Worm (Caenorhabditis elegans): ENCODE data around the gene F35G12.12.

DNA sequence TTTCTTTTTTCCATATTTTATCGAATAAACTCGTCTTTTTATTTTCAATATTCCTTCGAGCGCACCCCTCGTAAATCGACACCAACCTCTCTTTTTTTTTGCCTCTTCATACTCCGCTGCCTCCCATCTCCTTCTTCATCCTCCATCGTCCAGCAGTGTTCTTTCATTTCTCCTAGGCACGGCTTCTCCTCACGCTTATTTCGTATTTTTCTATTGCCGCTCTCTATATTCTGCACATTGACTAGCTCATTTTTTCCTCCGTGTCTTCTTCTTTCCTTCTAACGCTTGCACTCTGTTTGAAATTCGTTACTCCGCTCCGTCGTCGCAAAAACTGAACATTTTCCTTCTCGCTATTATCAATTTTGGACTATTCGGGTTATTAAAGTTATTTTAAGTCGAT is 26.2 kb upstream of the F35G12.12 start:
- TF ChIP-seq unc-130 (tag; optimal IDR thresholded peaks at IDR 0.05) (no peak), lir-3 (tag; optimal IDR thresholded peaks at IDR 0.05; ENCODE audit: poor library complexity) (no peak), zip-4 (GFP tag; optimal IDR thresholded peaks at IDR 0.05) (no peak), fos-1 (tag; optimal IDR thresholded peaks at IDR 0.05) (no peak), mep-1 (tag; optimal IDR thresholded peaks at IDR 0.05) (no peak)
